Worm (Caenorhabditis elegans) whole organism, L1 larva: ENCODE measurements around the gene srh-1.

Source experiments
- C34B4.2 ChIP-seq: sonication (generic microtip); optimal IDR thresholded peaks from 2 replicates; lab custom pipeline; 2017; ENCODE audit warnings: mild to moderate bottlenecking, missing genetic modification characterization, missing compliant biosample characterization
- F16B12.6 ChIP-seq: fragments of 150-350 bp; optimal IDR thresholded peaks from 2 replicates; lab custom pipeline; 2014; ENCODE audit warnings: missing biosample characterization, missing genetic modification characterization
- aha-1 ChIP-seq: fragments of 150-350 bp; optimal IDR thresholded peaks from 2 replicates; lab custom pipeline; 2014; ENCODE audit warnings: missing biosample characterization, missing genetic modification characterization
- aly-2 ChIP-seq: fragments of 150-350 bp; optimal IDR thresholded peaks from 2 replicates; lab custom pipeline; 2014; ENCODE audit warnings: missing biosample characterization, missing genetic modification characterization
- ama-1 ChIP-seq: fragments of 150-350 bp; optimal IDR thresholded peaks from 2 replicates; lab custom pipeline; 2014
- blmp-1 ChIP-seq: fragments of 150-350 bp; optimal IDR thresholded peaks from 2 replicates; lab custom pipeline; 2014; ENCODE audit warnings: missing biosample characterization, missing genetic modification characterization
- ceh-8 ChIP-seq: fragments of 200-800 bp; sonication (Bioruptor generic); optimal IDR thresholded peaks from 2 replicates; lab custom pipeline; 2018; ENCODE audit warnings: mild to moderate bottlenecking, missing genetic modification characterization, moderate library complexity, missing compliant biosample characterization
- ceh-82 ChIP-seq, 3 experiments: fragments of 150-350 bp in 1 of 3; sonication (generic microtip) in 2 of 3; optimal IDR thresholded peaks; 2 replicates each; lab custom pipeline; 2014 to 2017; ENCODE audit warnings: missing biosample characterization in 3 of 3, missing genetic modification characterization in 3 of 3
- ceh-88 ChIP-seq: fragments of 200-800 bp; sonication (Bioruptor generic); IDR thresholded peaks from 2 replicates; pipeline ENCODE4 v1.3.6; 2022; ENCODE audit warnings: missing genetic modification characterization, missing compliant biosample characterization
- efl-3 ChIP-seq: fragments of 200-800 bp; sonication (Bioruptor generic); optimal IDR thresholded peaks from 2 replicates; lab custom pipeline; 2018; ENCODE audit warnings: mild to moderate bottlenecking, missing genetic modification characterization, missing compliant biosample characterization
- ets-5 ChIP-seq: fragments of 200-800 bp; sonication (Bioruptor generic); IDR thresholded peaks from 2 replicates; pipeline ENCODE4 v1.3.6; 2022; ENCODE audit warnings: missing genetic modification characterization, missing compliant biosample characterization
- hlh-4 ChIP-seq: sonication (generic microtip); optimal IDR thresholded peaks from 2 replicates; lab custom pipeline; 2016; ENCODE audit warnings: mild to moderate bottlenecking, missing genetic modification characterization, missing compliant biosample characterization
- hpl-2 ChIP-seq: fragments of 150-350 bp; optimal IDR thresholded peaks from 2 replicates; lab custom pipeline; 2014; ENCODE audit warnings: missing biosample characterization, missing genetic modification reagents, missing genetic modification characterization
- isw-1 ChIP-seq: fragments of 200-800 bp; sonication (Bioruptor generic); IDR thresholded peaks from 2 replicates; pipeline ENCODE4 v1.3.6; 2022; ENCODE audit warnings: missing genetic modification characterization, missing compliant biosample characterization
- lin-14 ChIP-seq: fragments of 200-800 bp; sonication (Bioruptor generic); optimal IDR thresholded peaks from 2 replicates; lab custom pipeline; 2018; ENCODE audit warnings: mild to moderate bottlenecking, missing genetic modification characterization, moderate library complexity, missing compliant biosample characterization
- lin-35 ChIP-seq, 2 experiments: fragments of 150-350 bp; optimal IDR thresholded peaks; 2 replicates each; lab custom pipeline; 2014; ENCODE audit warnings: missing biosample characterization in 2 of 2, missing genetic modification characterization in 2 of 2, missing genetic modification reagents in 2 of 2
- lsy-2 ChIP-seq, 2 experiments: fragments of 150-350 bp; optimal IDR thresholded peaks; 2 replicates each; lab custom pipeline; 2014; ENCODE audit warnings: missing biosample characterization in 2 of 2, missing genetic modification characterization in 2 of 2
- mab-9 ChIP-seq: fragments of 200-800 bp; sonication (Bioruptor generic); IDR thresholded peaks from 2 replicates; pipeline ENCODE4 v1.3.6; 2022; ENCODE audit warnings: missing genetic modification reagents, missing genetic modification characterization, missing compliant biosample characterization
- nhr-47 ChIP-seq: sonication (generic microtip); optimal IDR thresholded peaks from 2 replicates; lab custom pipeline; 2016; ENCODE audit warnings: mild to moderate bottlenecking, missing genetic modification characterization, moderate library complexity, missing compliant biosample characterization
- nhr-71 ChIP-seq: sonication (generic microtip); optimal IDR thresholded peaks from 2 replicates; lab custom pipeline; 2016; ENCODE audit warnings: mild to moderate bottlenecking, missing genetic modification characterization, moderate library complexity, missing compliant biosample characterization
- nhr-77 ChIP-seq: fragments of 150-350 bp; optimal IDR thresholded peaks from 2 replicates; lab custom pipeline; 2014; ENCODE audit warnings: missing biosample characterization, missing genetic modification characterization
- pax-3 ChIP-seq: fragments of 200-800 bp; sonication (Bioruptor generic); optimal IDR thresholded peaks from 2 replicates; lab custom pipeline; 2018; ENCODE audit warnings: mild to moderate bottlenecking, missing genetic modification characterization, moderate library complexity, missing compliant biosample characterization
- pqm-1 ChIP-seq: sonication (generic microtip); optimal IDR thresholded peaks from 3 replicates; lab custom pipeline; 2017; ENCODE audit warnings: missing biosample characterization, missing genetic modification characterization
- skn-1 ChIP-seq: fragments of 150-350 bp; optimal IDR thresholded peaks from 2 replicates; lab custom pipeline; 2014; ENCODE audit warnings: missing biosample characterization, missing genetic modification characterization
- snu-23 ChIP-seq: sonication (generic microtip); optimal IDR thresholded peaks from 2 replicates; lab custom pipeline; 2016; ENCODE audit warnings: missing genetic modification characterization, missing compliant biosample characterization
- swsn-7 ChIP-seq: sonication (generic microtip); optimal IDR thresholded peaks from 2 replicates; lab custom pipeline; 2016; ENCODE audit warnings: missing genetic modification characterization, missing compliant biosample characterization
- tbx-2 ChIP-seq: sonication (generic microtip); optimal IDR thresholded peaks from 2 replicates; lab custom pipeline; 2016; ENCODE audit warnings: missing genetic modification characterization, missing compliant biosample characterization
- tlp-1 ChIP-seq: fragments of 150-350 bp; optimal IDR thresholded peaks from 2 replicates; lab custom pipeline; 2014; ENCODE audit warnings: missing biosample characterization, missing genetic modification characterization
- unc-86 ChIP-seq: sonication (generic microtip); optimal IDR thresholded peaks from 2 replicates; lab custom pipeline; 2016; ENCODE audit warnings: missing genetic modification characterization, missing compliant biosample characterization
- vab-15 ChIP-seq: sonication (generic microtip); optimal IDR thresholded peaks from 2 replicates; lab custom pipeline; 2017; ENCODE audit warnings: missing genotype, mild to moderate bottlenecking, missing genetic modification characterization, missing compliant biosample characterization
- zip-4 ChIP-seq: fragments of 200-800 bp; sonication (Bioruptor generic); optimal IDR thresholded peaks from 2 replicates; lab custom pipeline; 2018; ENCODE audit warnings: mild to moderate bottlenecking, missing genetic modification characterization, moderate library complexity, missing compliant biosample characterization

The srh-1 gene

ce11 chrV:11485558-11485957 is at the start of gene srh-1:
Gene srh-1, plus strand, starts transcription at chrV:11485858.
- TF ChIP-seq lin-35 (GFP tag; optimal IDR thresholded peaks at IDR 0.05; lab: Kevin White, UChicago) (no peak), hpl-2 (GFP tag; lab: Kevin White, UChicago) (no peak), isw-1 (no peak), efl-3 (no peak), hlh-4 (tag; lab: Kevin White, UChicago) (no peak), aly-2 (tag; lab: Kevin White, UChicago) (no peak), C34B4.2 (tag; lab: Kevin White, UChicago) (no peak), tbx-2 (tag; lab: Kevin White, UChicago) (no peak), snu-23 (GFP tag; lab: Kevin White, UChicago) (no peak)

ce11 chrV:11436407-11436806 is 49.3 kb upstream of the srh-1 start:
- peak; percentile 33 for TF ChIP-seq lin-14 (GFP tag; lab: Kevin White, UChicago)
- no peak for TF ChIP-seq ceh-82 (tag; optimal IDR thresholded peaks at IDR 0.05; lab: Kevin White, UChicago)

- TF ChIP-seq skn-1 (tag; lab: Kevin White, UChicago) (no peak), vab-15 (no peak), aha-1 (tag; lab: Kevin White, UChicago) (no peak), ama-1 (lab: Kevin White, UChicago) (no peak), ceh-88 (no peak), F16B12.6 (tag; lab: Kevin White, UChicago) (no peak), blmp-1 (tag; lab: Kevin White, UChicago) (no peak), tlp-1 (tag; lab: Kevin White, UChicago) (no peak), nhr-77 (no peak), mab-9 (no peak)
These were observed 47.2 kb upstream of the srh-1 start, which contains the start of gene dmsr-1 for ce11 chrV:11438464-11438863. Gene dmsr-1, plus strand, starts transcription at chrV:11438764.

- TF ChIP-seq ama-1 (lab: Kevin White, UChicago) (no peak), tbx-2 (tag; lab: Kevin White, UChicago) (no peak), isw-1 (no peak), F16B12.6 (tag; lab: Kevin White, UChicago) (no peak)
These were observed 46.5 kb upstream of the srh-1 start for ce11 chrV:11439202-11439601.

- peak; percentile 38 for TF ChIP-seq lin-14 (GFP tag; lab: Kevin White, UChicago)
- TF ChIP-seq aly-2 (tag; lab: Kevin White, UChicago), result no peak
- TF ChIP-seq ceh-8, result no peak
- TF ChIP-seq, all 84 proteins: peak for 1
These were observed 42.2 kb upstream of the srh-1 start, which contains the start of gene F57B7.2 for ce11 chrV:11443503-11443902. Gene F57B7.2, minus strand, starts transcription at chrV:11443603.

- TF ChIP-seq swsn-7 (no peak), unc-86 (tag; lab: Kevin White, UChicago) (peak; percentile 7), lin-35 (GFP tag; optimal IDR thresholded peaks at IDR 0.05; lab: Kevin White, UChicago) (peak in 1 of 2 experiments; percentile 6), lsy-2 (tag; optimal IDR thresholded peaks at IDR 0.05; lab: Kevin White, UChicago) (no peak), pqm-1 (no peak), blmp-1 (tag; lab: Kevin White, UChicago) (no peak), nhr-71 (tag; lab: Kevin White, UChicago) (peak; percentile 26), efl-3 (no peak), ets-5 (GFP tag; lab: Robert Waterston, UW) (no peak), zip-4 (GFP tag; lab: Kevin White, UChicago) (no peak), tbx-2 (tag; lab: Kevin White, UChicago) (peak; percentile 16), lin-14 (GFP tag; lab: Kevin White, UChicago) (peak; percentile 80), pax-3 (tag; lab: Kevin White, UChicago) (no peak), mab-9 (no peak), nhr-47 (tag; lab: Kevin White, UChicago) (peak; percentile 0)
These were observed 40.3 kb upstream of the srh-1 start for ce11 chrV:11445375-11445774.
